Fruit fly (Drosophila melanogaster) whole organism, adult: ENCODE results near the gene homer.

Experiments
- CG11617 ChIP-seq: fragments of 200-800 bp; sonication (Bioruptor generic); optimal IDR thresholded peaks from 2 replicates; lab custom pipeline; 2017; ENCODE audit warnings: mild to moderate bottlenecking, missing biosample characterization, missing genetic modification reagents, missing genetic modification characterization
- CG12768 ChIP-seq: fragments of 200-800 bp; sonication (Bioruptor generic); optimal IDR thresholded peaks from 2 replicates; lab custom pipeline; 2017; ENCODE audit warnings: missing biosample characterization, missing genetic modification characterization, mild to moderate bottlenecking, moderate library complexity, missing genetic modification reagents
- CG14711 ChIP-seq: fragments of 200-800 bp; sonication (Bioruptor generic); optimal IDR thresholded peaks from 2 replicates; lab custom pipeline; 2018; ENCODE audit warnings: missing biosample characterization, mild to moderate bottlenecking, missing genetic modification characterization, moderate library complexity
- CG1620 ChIP-seq: fragments of 200-800 bp; sonication (Bioruptor generic); optimal IDR thresholded peaks from 2 replicates; lab custom pipeline; 2016; ENCODE audit warnings: missing biosample characterization, missing genetic modification characterization
- CG33017 ChIP-seq: fragments of 200-800 bp; sonication (Bioruptor generic); optimal IDR thresholded peaks from 2 replicates; lab custom pipeline; 2018; ENCODE audit warnings: missing biosample characterization, mild to moderate bottlenecking, missing genetic modification characterization, moderate library complexity
- CG5204 ChIP-seq: fragments of 200-800 bp; sonication (Bioruptor generic); optimal IDR thresholded peaks from 2 replicates; lab custom pipeline; 2016; ENCODE audit warnings: missing biosample characterization, missing genetic modification characterization
- CG7045 ChIP-seq: fragments of 200-800 bp; sonication (Bioruptor generic); optimal IDR thresholded peaks from 2 replicates; lab custom pipeline; 2017; ENCODE audit warnings: missing biosample characterization, mild to moderate bottlenecking, missing genetic modification characterization
- CG7101 ChIP-seq: fragments of 200-800 bp; sonication (Bioruptor generic); optimal IDR thresholded peaks from 2 replicates; lab custom pipeline; 2018; ENCODE audit warnings: missing biosample characterization, mild to moderate bottlenecking, missing genetic modification characterization, moderate library complexity
- Clk ChIP-seq: fragments of 200-800 bp; sonication (Bioruptor generic); optimal IDR thresholded peaks from 2 replicates; lab custom pipeline; 2017; ENCODE audit warnings: missing biosample characterization, missing genetic modification characterization
- Crg-1 ChIP-seq: fragments of 200-800 bp; sonication (Bioruptor generic); optimal IDR thresholded peaks from 2 replicates; lab custom pipeline; 2016; ENCODE audit warnings: missing biosample characterization, missing genetic modification characterization
- Hr96 ChIP-seq: fragments of 200-800 bp; sonication (Bioruptor generic); optimal IDR thresholded peaks from 2 replicates; lab custom pipeline; 2016; ENCODE audit warnings: missing biosample characterization, missing genetic modification characterization
- Mnt ChIP-seq: fragments of 200-800 bp; sonication (Bioruptor generic); optimal IDR thresholded peaks from 2 replicates; lab custom pipeline; 2016; ENCODE audit warnings: missing biosample characterization, mild to moderate bottlenecking, missing genetic modification characterization
- bab1 ChIP-seq: fragments of 200-800 bp; sonication (Bioruptor generic); optimal IDR thresholded peaks from 3 replicates; lab custom pipeline; 2019; ENCODE audit warnings: missing biosample characterization, mild to moderate bottlenecking, missing genetic modification characterization, moderate library complexity
- cic ChIP-seq: fragments of 200-800 bp; sonication (Bioruptor generic); optimal IDR thresholded peaks from 2 replicates; lab custom pipeline; 2017; ENCODE audit warnings: missing biosample characterization, mild to moderate bottlenecking, missing genetic modification characterization, moderate library complexity
- cnc ChIP-seq, 2 experiments: fragments of >200 bp; optimal IDR thresholded peaks; 2 replicates each; lab custom pipeline; 2017
- kay ChIP-seq: fragments of 200-800 bp; sonication (Bioruptor generic); peaks from one replicate; lab custom pipeline; 2016; ENCODE audit warnings: missing biosample characterization, missing genetic modification characterization, borderline replicate concordance
- ovo ChIP-seq: fragments of 200-800 bp; sonication (Bioruptor generic); optimal IDR thresholded peaks from 2 replicates; lab custom pipeline; 2016; ENCODE audit warnings: missing biosample characterization, missing genetic modification characterization
- pad ChIP-seq: fragments of 200-800 bp; sonication (Bioruptor generic); optimal IDR thresholded peaks from 3 replicates; lab custom pipeline; 2017; ENCODE audit warnings: missing biosample characterization, missing genetic modification characterization, mild to moderate bottlenecking, moderate library complexity, missing genetic modification reagents
- tj ChIP-seq: fragments of 200-800 bp; sonication (Bioruptor generic); optimal IDR thresholded peaks from 3 replicates; lab custom pipeline; 2017; ENCODE audit warnings: missing biosample characterization, mild to moderate bottlenecking, missing genetic modification characterization, moderate library complexity
- toe ChIP-seq: fragments of 200-800 bp; sonication (Bioruptor generic); optimal IDR thresholded peaks from 2 replicates; lab custom pipeline; 2016; ENCODE audit warnings: missing biosample characterization, missing genetic modification characterization

Gene homer

DNA sequence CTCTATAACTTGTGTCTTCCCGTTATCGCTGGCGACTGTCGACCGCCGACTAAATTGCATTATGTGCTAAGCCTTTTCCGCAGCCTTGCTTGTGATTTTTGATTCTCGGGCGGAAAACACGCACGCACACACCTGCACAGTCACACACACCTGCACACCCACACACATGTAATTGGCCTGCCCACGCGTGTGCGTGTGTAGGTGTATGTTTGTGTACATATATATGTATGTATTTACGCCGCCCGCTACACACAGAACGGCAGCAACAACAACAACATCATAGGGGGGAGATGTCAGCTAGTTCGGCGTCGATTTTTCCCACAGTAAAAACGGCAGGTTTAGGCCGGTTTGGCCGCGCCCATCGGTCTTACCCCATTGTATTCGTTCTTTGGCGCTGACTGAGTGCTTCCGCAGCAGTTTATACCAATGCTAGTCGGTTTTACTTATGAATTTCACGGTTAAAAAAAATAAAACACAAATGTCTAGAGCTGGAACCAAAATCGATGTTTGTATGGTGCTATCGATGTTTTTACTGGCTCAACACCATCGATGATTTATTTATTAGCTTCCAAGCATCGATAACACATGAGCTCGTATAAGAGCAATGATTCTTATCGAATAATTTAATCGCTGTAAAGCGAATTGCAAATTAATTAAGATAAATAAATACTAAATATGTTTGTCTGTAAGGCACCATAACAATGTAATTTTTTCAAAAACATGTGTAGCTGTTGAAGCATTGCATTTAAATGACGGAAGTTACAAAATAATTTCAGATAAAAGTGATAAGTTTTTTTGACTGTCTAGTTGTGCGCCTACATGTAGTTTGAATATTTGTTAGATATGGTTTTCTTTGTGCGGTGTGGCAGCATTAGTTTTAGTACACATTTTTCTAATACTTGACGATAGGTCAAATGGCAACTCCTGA, at the start of gene homer:
Gene homer (minus strand): TSS at position 538 of the 928 bp plus-strand sequence.
- TF ChIP-seq CG14711 (no peak), pad (GFP tag; lab: Kevin White, UChicago) (no peak), bab1 (GFP tag; lab: Kevin White, UChicago) (no peak), Crg-1 (no peak), kay (GFP tag; lab: Kevin White, UChicago) (no peak), CG33017 (tag; lab: Kevin White, UChicago) (no peak), toe (GFP tag; lab: Kevin White, UChicago) (peak; percentile 62), Clk (GFP tag; lab: Kevin White, UChicago) (no peak), Mnt (GFP tag; lab: Kevin White, UChicago) (peak; percentile 7), ovo (GFP tag; lab: Kevin White, UChicago) (no peak), cic (peak; percentile 61), CG7045 (GFP tag; lab: Kevin White, UChicago) (peak; percentile 3), CG1620 (GFP tag; lab: Kevin White, UChicago) (no peak), tj (peak; percentile 20), CG12768 (GFP tag; lab: Kevin White, UChicago) (no peak), CG5204 (GFP tag; lab: Kevin White, UChicago) (no peak), CG11617 (GFP tag; lab: Kevin White, UChicago) (no peak), CG7101 (tag; lab: Kevin White, UChicago) (no peak), Hr96 (no peak), cnc (optimal IDR thresholded peaks at IDR 0.05; lab: Kevin White, UChicago) (no peak)

DNA sequence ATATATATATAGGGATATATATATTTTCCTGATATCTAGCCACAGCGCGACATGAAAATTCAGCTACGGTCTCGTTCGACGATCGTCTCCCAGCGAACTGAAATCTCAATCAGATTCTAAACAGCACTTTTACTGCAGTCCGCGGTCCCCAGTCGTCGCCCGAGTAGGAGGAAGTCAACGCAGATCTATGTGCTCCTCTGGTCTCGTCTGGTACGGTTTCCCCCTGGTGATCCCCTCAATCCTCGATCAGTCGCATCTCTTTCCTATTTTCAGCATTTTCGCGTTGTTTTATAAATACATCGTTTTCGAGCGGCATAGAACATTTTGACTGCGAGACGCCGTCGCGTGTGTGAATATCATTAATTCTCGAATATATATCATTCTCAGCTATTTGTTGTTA, 49.5 kb upstream of the homer start, which contains the start of gene LUBEL:
Gene LUBEL (minus strand): TSS at position 101 of the 400 bp plus-strand sequence.
- TF ChIP-seq CG11617 (GFP tag; lab: Kevin White, UChicago) (no peak), ovo (GFP tag; lab: Kevin White, UChicago) (no peak), Hr96 (no peak), kay (GFP tag; lab: Kevin White, UChicago) (no peak), CG5204 (GFP tag; lab: Kevin White, UChicago) (no peak), CG1620 (GFP tag; lab: Kevin White, UChicago) (no peak)

DNA sequence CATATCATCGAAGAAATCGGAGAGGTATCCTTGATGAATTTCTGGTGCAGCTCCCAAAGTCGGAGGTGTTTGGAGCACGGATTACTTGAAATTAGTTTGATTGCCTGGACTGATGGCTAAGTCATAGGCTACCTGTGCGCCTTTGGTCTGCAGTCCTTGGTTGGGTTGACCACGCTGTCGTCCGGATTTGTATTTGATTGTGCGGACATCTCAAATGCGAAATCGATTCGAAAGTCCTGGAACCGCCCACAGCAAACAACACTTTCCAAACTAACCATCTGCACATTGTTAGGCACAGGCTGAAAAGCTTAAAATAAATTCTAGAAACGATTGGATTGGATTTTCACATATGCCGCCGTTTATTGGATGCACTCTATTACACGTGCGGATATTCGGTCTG, 36.4 kb upstream of the homer start, which contains the start of gene CG11322:
Gene CG11322 (minus strand): TSS at position 101 of the 400 bp plus-strand sequence.
- no peak for TF ChIP-seq ovo (GFP tag; lab: Kevin White, UChicago)
- no peak for TF ChIP-seq toe (GFP tag; lab: Kevin White, UChicago)
- no peak for TF ChIP-seq cnc (optimal IDR thresholded peaks at IDR 0.05; lab: Kevin White, UChicago)
- TF ChIP-seq Hr96: no peak
- TF ChIP-seq CG14711: no peak
- no peak for TF ChIP-seq CG12768 (GFP tag; lab: Kevin White, UChicago)
- TF ChIP-seq bab1 (GFP tag; lab: Kevin White, UChicago): no peak
- TF ChIP-seq kay (GFP tag; lab: Kevin White, UChicago): no peak
- TF ChIP-seq CG5204 (GFP tag; lab: Kevin White, UChicago): no peak
- no peak for TF ChIP-seq cic
- TF ChIP-seq CG7045 (GFP tag; lab: Kevin White, UChicago): no peak
- no peak for TF ChIP-seq tj
- TF ChIP-seq Clk (GFP tag; lab: Kevin White, UChicago): no peak
- TF ChIP-seq Mnt (GFP tag; lab: Kevin White, UChicago): no peak
- no peak for TF ChIP-seq CG1620 (GFP tag; lab: Kevin White, UChicago)
- TF ChIP-seq CG7101 (tag; lab: Kevin White, UChicago): no peak
- no peak for TF ChIP-seq Crg-1
- TF ChIP-seq CG11617 (GFP tag; lab: Kevin White, UChicago): no peak
- TF ChIP-seq CG33017 (tag; lab: Kevin White, UChicago): no peak

DNA sequence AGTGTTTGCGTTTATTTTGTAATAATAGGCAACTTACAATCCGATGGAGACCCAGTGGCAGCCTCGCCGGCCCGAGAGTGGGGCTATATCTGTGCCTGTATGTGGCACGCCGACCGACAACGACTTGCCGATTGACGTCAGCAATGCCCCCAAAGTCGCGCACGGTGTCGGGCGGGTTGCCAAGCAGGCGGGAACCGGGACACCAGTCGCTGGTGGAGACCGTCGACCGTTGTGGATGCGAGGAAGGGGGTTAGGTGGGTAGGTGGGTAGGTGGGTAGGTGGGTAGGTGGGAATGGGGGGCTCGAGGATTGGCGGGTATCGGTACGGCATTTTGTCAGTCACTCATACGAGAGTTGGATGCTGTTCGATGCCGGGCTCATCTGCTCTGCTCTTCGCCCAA, 27.9 kb upstream of the homer start:
- TF ChIP-seq CG33017 (tag; lab: Kevin White, UChicago) (no peak), CG14711 (no peak), CG11617 (GFP tag; lab: Kevin White, UChicago) (no peak), CG7045 (GFP tag; lab: Kevin White, UChicago) (no peak), ovo (GFP tag; lab: Kevin White, UChicago) (no peak), bab1 (GFP tag; lab: Kevin White, UChicago) (no peak), cnc (optimal IDR thresholded peaks at IDR 0.05; lab: Kevin White, UChicago) (no peak), Clk (GFP tag; lab: Kevin White, UChicago) (no peak)

DNA sequence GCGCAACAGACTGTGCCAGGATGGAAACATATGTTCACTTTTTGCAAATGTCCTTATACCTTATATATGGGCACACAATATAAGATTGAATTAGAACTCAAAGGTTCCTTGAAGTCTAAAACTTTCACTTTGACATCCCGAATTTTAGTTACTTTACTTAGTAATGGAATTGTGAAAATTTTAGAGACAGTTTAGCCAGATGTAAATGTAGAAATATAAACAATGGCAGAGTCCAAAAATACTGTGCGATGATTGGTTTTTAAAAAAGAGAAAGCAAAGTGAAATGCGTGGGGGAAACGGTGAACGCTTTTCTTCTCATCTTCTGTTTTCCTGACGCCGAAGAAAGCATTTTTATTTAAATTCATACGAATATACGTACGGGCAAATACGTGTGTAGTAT, 24.7 kb upstream of the homer start, which contains the start of gene CG44271:
Gene CG44271 (minus strand): TSS at position 101 of the 400 bp plus-strand sequence.
- TF ChIP-seq Hr96 (no peak), ovo (GFP tag; lab: Kevin White, UChicago) (no peak), CG5204 (GFP tag; lab: Kevin White, UChicago) (no peak), Clk (GFP tag; lab: Kevin White, UChicago) (no peak), tj (no peak)

DNA sequence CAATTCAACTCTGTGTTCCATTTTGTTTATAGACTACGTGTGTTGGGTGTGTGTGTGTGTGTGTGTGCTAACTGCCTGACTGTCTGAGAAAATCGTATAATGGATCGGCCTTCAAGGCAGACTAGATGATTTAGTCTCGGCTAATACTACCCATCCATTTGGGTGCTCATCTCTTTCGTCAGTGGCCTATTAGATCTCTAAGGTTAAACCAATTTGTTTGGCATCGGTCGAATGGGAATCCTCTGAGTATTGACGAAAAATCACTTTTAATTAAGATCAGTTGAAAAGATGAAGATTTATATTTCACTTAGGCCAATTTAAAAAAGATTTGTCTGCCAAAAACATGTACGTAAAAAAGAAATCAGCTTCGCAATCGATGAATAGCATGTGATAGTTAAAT, 22.4 kb upstream of the homer start, which contains the start of gene CG31910:
Gene CG31910 (minus strand): TSS at position 101 of the 400 bp plus-strand sequence.
- no peak for TF ChIP-seq Hr96
- TF ChIP-seq pad (GFP tag; lab: Kevin White, UChicago): no peak
- TF ChIP-seq CG7101 (tag; lab: Kevin White, UChicago): no peak
- no peak for TF ChIP-seq Clk (GFP tag; lab: Kevin White, UChicago)
- TF ChIP-seq CG14711: no peak
- TF ChIP-seq bab1 (GFP tag; lab: Kevin White, UChicago): no peak
